Worm (Caenorhabditis elegans): Measurements from ENCODE around the gene T06D4.1.

DNA sequence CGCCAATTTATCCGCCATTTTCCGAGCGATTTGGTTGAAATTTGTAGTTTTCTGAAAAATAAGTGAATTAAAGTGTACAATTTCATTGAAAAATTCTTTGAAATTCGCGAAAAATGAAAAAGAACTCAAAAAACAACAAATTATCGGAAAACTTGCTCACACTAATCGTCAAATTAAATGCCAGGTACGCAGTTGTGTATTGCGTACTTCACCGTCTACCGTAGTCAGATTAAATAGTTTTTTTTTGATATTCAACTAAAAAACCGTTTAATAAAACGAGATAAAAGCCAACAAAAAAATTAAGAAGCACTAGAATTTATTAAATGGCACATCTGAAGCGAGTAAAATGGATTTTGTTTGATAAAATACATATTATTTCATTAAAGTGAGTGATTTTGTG lies 36.7 kb upstream of the T06D4.1 start, which contains the start of gene bath-28:
- no peak for TF ChIP-seq F23B12.7 (tag; optimal IDR thresholded peaks at IDR 0.05; ENCODE audit: insufficient read depth)
- TF ChIP-seq C17E4.6 (GFP tag; IDR thresholded peaks at IDR 0.05) = no peak
- TF ChIP-seq sdz-38 (tag; optimal IDR thresholded peaks at IDR 0.05) = no peak
- TF ChIP-seq snpc-3.4 (tag; optimal IDR thresholded peaks at IDR 0.05) = no peak
- no peak for TF ChIP-seq Y53F4B.3 (GFP tag; IDR thresholded peaks at IDR 0.05)
- no peak for TF ChIP-seq lag-1 (GFP tag; IDR thresholded peaks at IDR 0.05)
